Worm (Caenorhabditis elegans): Measurements from ENCODE around the gene cyp-35D1.

DNA sequence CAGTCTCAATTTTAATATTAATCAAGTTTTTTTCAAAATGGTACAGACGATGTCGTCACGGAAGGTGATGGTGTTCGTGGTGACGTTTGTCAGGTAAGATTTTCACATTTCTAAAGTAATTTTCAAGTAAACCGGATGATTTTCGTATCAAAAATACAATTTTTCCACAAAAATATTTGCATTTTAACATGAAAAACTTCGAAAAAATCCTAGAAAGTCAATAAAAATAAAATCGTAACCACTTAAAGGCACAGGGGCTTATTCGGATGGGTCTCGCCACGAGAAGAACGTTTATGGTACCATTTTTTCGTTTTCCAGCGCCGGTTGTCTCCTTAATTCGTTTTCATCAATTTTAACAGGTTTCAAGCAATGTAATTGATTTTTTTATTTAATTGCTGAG, 44.7 kb upstream of the cyp-35D1 start, which contains the start of gene T10C6.6:
- TF ChIP-seq pqm-1 (tag; optimal IDR thresholded peaks at IDR 0.05) (no peak), ama-1 (optimal IDR thresholded peaks at IDR 0.05) (no peak), ceh-82 (tag; optimal IDR thresholded peaks at IDR 0.05) (no peak), nhr-23 (tag; optimal IDR thresholded peaks at IDR 0.05) (no peak), aly-2 (tag; optimal IDR thresholded peaks at IDR 0.05) (no peak), unc-39 (tag; optimal IDR thresholded peaks at IDR 0.05) (no peak)

All from whole organism, L3 larva.